Worm (Caenorhabditis elegans): ENCODE data around the gene T24B8.7.

Gene T24B8.7

ce11 chrII:9061557-9062183 lies 8.2 kb upstream of the T24B8.7 start:
- TF ChIP-seq med-1 (GFP tag; optimal IDR thresholded peaks at IDR 0.05; ENCODE audit: insufficient read depth) (no peak), T22C8.4 (GFP tag; IDR thresholded peaks at IDR 0.05) (no peak), ztf-29 (GFP tag; IDR thresholded peaks at IDR 0.05) (peak; percentile 7; the same call in 1 of the 2 replicates), cog-1 (tag; optimal IDR thresholded peaks at IDR 0.05) (peak; percentile 75), tab-1 (GFP tag; IDR thresholded peaks at IDR 0.05) (0 out of 2 replicates have a peak, but pooled peaks have one; percentile 21), flt-1 (GFP tag; IDR thresholded peaks at IDR 0.05) (peak; percentile 29; the same call in 1 of the 2 replicates), klf-2 (GFP tag; conservative IDR thresholded peaks at IDR 0.05) (no peak)

- 0 out of 2 replicates have a peak, but pooled peaks have one; percentile 6 for TF ChIP-seq tab-1 (GFP tag; IDR thresholded peaks at IDR 0.05)
- TF ChIP-seq cog-1 (tag; optimal IDR thresholded peaks at IDR 0.05) = no peak
- TF ChIP-seq ztf-23 (GFP tag; IDR thresholded peaks at IDR 0.05) = no peak
- no peak for TF ChIP-seq flt-1 (GFP tag; IDR thresholded peaks at IDR 0.05)
These were observed 7.6 kb upstream of the T24B8.7 start, which contains the start of gene T24B8.3 for ce11 chrII:9061099-9061498. TSS of gene T24B8.3 (minus strand) at chrII:9061137.

- TF ChIP-seq tab-1 (GFP tag; IDR thresholded peaks at IDR 0.05) (peak; percentile 53; the same call in 1 of the 2 replicates), ztf-23 (GFP tag; IDR thresholded peaks at IDR 0.05) (peak; percentile 61), med-1 (GFP tag; optimal IDR thresholded peaks at IDR 0.05; ENCODE audit: insufficient read depth) (no peak), klf-2 (GFP tag; conservative IDR thresholded peaks at IDR 0.05) (no peak), T22C8.4 (GFP tag; IDR thresholded peaks at IDR 0.05) (no peak), flt-1 (GFP tag; IDR thresholded peaks at IDR 0.05) (peak; percentile 71), cog-1 (tag; optimal IDR thresholded peaks at IDR 0.05) (peak; percentile 93), ztf-29 (GFP tag; IDR thresholded peaks at IDR 0.05) (peak; percentile 75), ref-1 (GFP tag; conservative IDR thresholded peaks at IDR 0.05) (no peak)
These were observed 6.9 kb upstream of the T24B8.7 start for ce11 chrII:9060332-9060840.

- TF ChIP-seq ztf-29 (GFP tag; IDR thresholded peaks at IDR 0.05) (0 out of 2 replicates have a peak, but pooled peaks have one; percentile 20), ztf-23 (GFP tag; IDR thresholded peaks at IDR 0.05) (no peak), flt-1 (GFP tag; IDR thresholded peaks at IDR 0.05) (peak; percentile 56; the same call in 1 of the 2 replicates)
These were observed 5.5 kb upstream of the T24B8.7 start for ce11 chrII:9059010-9059409.

- no peak for TF ChIP-seq T22C8.4 (GFP tag; IDR thresholded peaks at IDR 0.05)
- no peak for TF ChIP-seq ref-1 (GFP tag; conservative IDR thresholded peaks at IDR 0.05)
- TF ChIP-seq tab-1 (GFP tag; IDR thresholded peaks at IDR 0.05) = no peak
- no peak for TF ChIP-seq med-1 (GFP tag; optimal IDR thresholded peaks at IDR 0.05; ENCODE audit: insufficient read depth)
- TF ChIP-seq cog-1 (tag; optimal IDR thresholded peaks at IDR 0.05) = peak; percentile 69
- 0 out of 2 replicates have a peak, but pooled peaks have one; percentile 53 for TF ChIP-seq flt-1 (GFP tag; IDR thresholded peaks at IDR 0.05)
- TF ChIP-seq ztf-29 (GFP tag; IDR thresholded peaks at IDR 0.05) = no peak
- no peak for TF ChIP-seq klf-2 (GFP tag; conservative IDR thresholded peaks at IDR 0.05)
- no peak for TF ChIP-seq ztf-23 (GFP tag; IDR thresholded peaks at IDR 0.05)
These were observed 3.7 kb upstream of the T24B8.7 start, which contains the start of gene rpl-32 for ce11 chrII:9057035-9057668. TSS of gene rpl-32 (minus strand) at chrII:9057085.

- TF ChIP-seq ref-1 (GFP tag; conservative IDR thresholded peaks at IDR 0.05) = no peak
- no peak for TF ChIP-seq flt-1 (GFP tag; IDR thresholded peaks at IDR 0.05)
These were observed 2.9 kb upstream of the T24B8.7 start for ce11 chrII:9056215-9056819.

- TF ChIP-seq flt-1 (GFP tag; IDR thresholded peaks at IDR 0.05) (peak; percentile 69; the same call in 1 of the 2 replicates), cog-1 (tag; optimal IDR thresholded peaks at IDR 0.05) (peak; percentile 18), ztf-23 (GFP tag; IDR thresholded peaks at IDR 0.05) (0 out of 2 replicates have a peak, but pooled peaks have one; percentile 53), ref-1 (GFP tag; conservative IDR thresholded peaks at IDR 0.05) (no peak), klf-2 (GFP tag; conservative IDR thresholded peaks at IDR 0.05) (no peak)
These were observed 1.1 kb upstream of the T24B8.7 start, which contains the start of gene chmp-7 for ce11 chrII:9054604-9055003. TSS of gene chmp-7 (plus strand) at chrII:9054972.

- no peak for TF ChIP-seq tab-1 (GFP tag; IDR thresholded peaks at IDR 0.05)
- TF ChIP-seq ztf-29 (GFP tag; IDR thresholded peaks at IDR 0.05) = no peak
- TF ChIP-seq med-1 (GFP tag; optimal IDR thresholded peaks at IDR 0.05; ENCODE audit: insufficient read depth) = no peak
- TF ChIP-seq T22C8.4 (GFP tag; IDR thresholded peaks at IDR 0.05) = no peak
- TF ChIP-seq cog-1 (tag; optimal IDR thresholded peaks at IDR 0.05) = no peak
- no peak for TF ChIP-seq ztf-23 (GFP tag; IDR thresholded peaks at IDR 0.05)
- TF ChIP-seq klf-2 (GFP tag; conservative IDR thresholded peaks at IDR 0.05) = no peak
- no peak for TF ChIP-seq ref-1 (GFP tag; conservative IDR thresholded peaks at IDR 0.05)
- no peak for TF ChIP-seq flt-1 (GFP tag; IDR thresholded peaks at IDR 0.05)
These were observed 11.4 kb downstream of the T24B8.7 start for ce11 chrII:9042059-9042458.

- TF ChIP-seq klf-2 (GFP tag; conservative IDR thresholded peaks at IDR 0.05) (no peak), med-1 (GFP tag; optimal IDR thresholded peaks at IDR 0.05; ENCODE audit: insufficient read depth) (no peak), tab-1 (GFP tag; IDR thresholded peaks at IDR 0.05) (no peak), cog-1 (tag; optimal IDR thresholded peaks at IDR 0.05) (no peak), ref-1 (GFP tag; conservative IDR thresholded peaks at IDR 0.05) (no peak), ztf-23 (GFP tag; IDR thresholded peaks at IDR 0.05) (no peak), T22C8.4 (GFP tag; IDR thresholded peaks at IDR 0.05) (no peak), flt-1 (GFP tag; IDR thresholded peaks at IDR 0.05) (no peak)
These were observed 12.2 kb downstream of the T24B8.7 start, which contains the start of gene F37B12.3 for ce11 chrII:9041306-9041705. TSS of gene F37B12.3 (minus strand) at chrII:9041406.
